Worm (Caenorhabditis elegans): ENCODE data around the gene F49E12.7.
A peak's percentile ranks its signal among the peaks of the same experiment; 100 is the strongest.

The F49E12.7 gene

DNA sequence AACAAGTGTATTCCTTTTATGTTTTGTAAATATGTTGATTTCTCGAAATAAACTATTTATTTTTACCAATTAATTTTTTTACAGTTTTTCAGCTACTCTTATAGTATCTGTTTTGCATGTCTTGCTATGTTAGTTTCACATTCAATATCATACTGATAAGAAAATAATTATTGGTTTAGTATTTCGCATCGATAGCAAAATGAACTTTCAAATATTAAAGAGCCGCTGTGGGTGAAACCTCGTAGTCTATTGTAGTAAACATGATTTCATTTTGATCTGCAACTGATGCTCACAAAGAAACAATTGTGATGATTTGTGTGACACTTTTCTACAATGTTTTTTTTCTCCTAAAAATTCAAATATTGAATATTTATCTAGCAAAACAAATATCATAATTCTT lies 3.7 kb downstream of the F49E12.7 start (continued):
- no peak for TF ChIP-seq pha-4 (GFP tag; IDR thresholded peaks at IDR 0.05)
- no peak for TF ChIP-seq pha-4 (tag; optimal IDR thresholded peaks at IDR 0.05)
- no peak for TF ChIP-seq lin-15B (tag; optimal IDR thresholded peaks at IDR 0.05)
- TF ChIP-seq T20F7.1 (GFP tag; optimal IDR thresholded peaks at IDR 0.05): no peak
- no peak for TF ChIP-seq Y5F2A.4 (GFP tag; optimal IDR thresholded peaks at IDR 0.05)
- TF ChIP-seq dmd-6 (GFP tag; IDR thresholded peaks at IDR 0.05): peak; percentile 27; the same call in 1 of the 2 replicates
- peak; percentile 3 for TF ChIP-seq dve-1 (tag; optimal IDR thresholded peaks at IDR 0.05; ENCODE audit: insufficient read depth)
- peak; percentile 1 for TF ChIP-seq hlh-11 (tag; optimal IDR thresholded peaks at IDR 0.05)
- TF ChIP-seq lim-7 (GFP tag; IDR thresholded peaks at IDR 0.05): no peak
- TF ChIP-seq F10B5.3 (tag; optimal IDR thresholded peaks at IDR 0.05): no peak
- TF ChIP-seq nhr-6 (tag; optimal IDR thresholded peaks at IDR 0.05): no peak
- TF ChIP-seq pqm-1 (tag; optimal IDR thresholded peaks at IDR 0.05): peak; percentile 62
- TF ChIP-seq nhr-48 (tag; optimal IDR thresholded peaks at IDR 0.05): no peak

- TF ChIP-seq Y75B8A.6 (GFP tag; IDR thresholded peaks at IDR 0.05) (no peak), F49E8.2 (tag; optimal IDR thresholded peaks at IDR 0.05; ENCODE audit: borderline replicate concordance) (no peak), ceh-82 (tag; optimal IDR thresholded peaks at IDR 0.05) (no peak), nhr-10 (tag; optimal IDR thresholded peaks at IDR 0.05) (no peak), dmd-9 (GFP tag; IDR thresholded peaks at IDR 0.05) (no peak), pqm-1 (tag; optimal IDR thresholded peaks at IDR 0.05) (peak; percentile 25), nhr-28 (tag; optimal IDR thresholded peaks at IDR 0.05) (peak; percentile 8), egl-27 (tag; optimal IDR thresholded peaks at IDR 0.05) (no peak), lin-38 (GFP tag; IDR thresholded peaks at IDR 0.05) (no peak), F37D6.2 (tag; optimal IDR thresholded peaks at IDR 0.05) (no peak), nhr-237 (tag; optimal IDR thresholded peaks at IDR 0.05) (no peak), egl-43 (GFP tag; IDR thresholded peaks at IDR 0.05) (no peak), lsy-2 (tag; optimal IDR thresholded peaks at IDR 0.05) (no peak), nhr-42 (GFP tag; IDR thresholded peaks at IDR 0.05) (no peak), spr-3 (GFP tag; optimal IDR thresholded peaks at IDR 0.05) (no peak), ZK546.5 (tag; optimal IDR thresholded peaks at IDR 0.05) (no peak), daf-19 (GFP tag; conservative IDR thresholded peaks at IDR 0.05) (no peak), dmd-6 (GFP tag; IDR thresholded peaks at IDR 0.05) (peak; percentile 38; the same call in 1 of the 2 replicates)
These were observed 5.2 kb downstream of the F49E12.7 start, which contains the start of gene F49E12.10 for ce11 chrII:8390751-8391150. Gene F49E12.10 (plus strand): TSS chrII:8391051.

DNA sequence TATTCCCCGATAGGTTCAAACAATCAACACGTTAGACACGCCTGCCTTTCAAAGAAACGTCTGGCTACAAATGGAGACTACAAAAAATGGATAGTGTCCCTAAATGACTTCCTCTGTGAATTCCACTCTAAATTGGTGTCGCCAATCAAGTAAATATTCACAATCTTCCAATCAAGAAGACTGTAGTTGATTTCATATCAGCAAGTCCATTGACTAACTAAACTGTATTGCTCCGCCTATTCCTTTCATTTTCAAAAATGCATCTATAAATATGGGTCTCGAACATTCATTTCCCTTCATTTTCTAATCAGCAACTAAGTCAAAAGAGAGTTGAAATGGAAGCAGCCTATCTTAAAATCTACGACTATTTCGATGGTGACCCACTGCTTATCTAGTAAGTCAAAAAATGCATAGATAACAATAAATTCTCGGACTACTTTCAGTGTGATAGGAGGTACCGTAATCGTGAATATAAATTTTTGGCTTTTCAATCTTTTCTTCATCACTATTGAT lies 7.9 kb downstream of the F49E12.7 start, which contains the start of gene drd-1:
drd-1 (plus strand) TSS at position 51 of the 513 bp plus-strand sequence.
- TF ChIP-seq lin-15B (tag; optimal IDR thresholded peaks at IDR 0.05) (no peak), Y5F2A.4 (GFP tag; optimal IDR thresholded peaks at IDR 0.05) (no peak), mxl-2 (GFP tag; conservative IDR thresholded peaks at IDR 0.05) (no peak), ceh-82 (tag; optimal IDR thresholded peaks at IDR 0.05) (no peak), F37D6.2 (tag; optimal IDR thresholded peaks at IDR 0.05) (no peak), sdz-12 (GFP tag; optimal IDR thresholded peaks at IDR 0.05) (no peak), nhr-6 (tag; optimal IDR thresholded peaks at IDR 0.05) (no peak), daf-19 (GFP tag; conservative IDR thresholded peaks at IDR 0.05) (no peak), Y48G9A.11 (GFP tag; IDR thresholded peaks at IDR 0.05) (no peak), nhr-48 (tag; optimal IDR thresholded peaks at IDR 0.05) (peak; percentile 56), daf-12 (tag; optimal IDR thresholded peaks at IDR 0.05) (no peak), egl-43 (GFP tag; IDR thresholded peaks at IDR 0.05) (no peak), ztf-7 (tag; optimal IDR thresholded peaks at IDR 0.05) (no peak), lin-39 (tag; optimal IDR thresholded peaks at IDR 0.05) (no peak), madf-5 (GFP tag; IDR thresholded peaks at IDR 0.05) (no peak), ctbp-1 (GFP tag; IDR thresholded peaks at IDR 0.05) (no peak), spr-1 (tag; optimal IDR thresholded peaks at IDR 0.05) (no peak), vab-7 (GFP tag; IDR thresholded peaks at IDR 0.05) (no peak), ZK546.5 (tag; optimal IDR thresholded peaks at IDR 0.05) (no peak), gei-8 (GFP tag; optimal IDR thresholded peaks at IDR 0.05) (no peak), lin-29 (GFP tag; IDR thresholded peaks at IDR 0.05) (no peak), tra-1 (GFP tag; IDR thresholded peaks at IDR 0.05) (0 out of 2 replicates have a peak, but pooled peaks have one; percentile 16), zfp-2 (tag; optimal IDR thresholded peaks at IDR 0.05) (no peak), php-3 (GFP tag; IDR thresholded peaks at IDR 0.05) (peak; percentile 58; the same call in 1 of the 2 replicates), skn-1 (tag; optimal IDR thresholded peaks at IDR 0.05) (no peak), R02D3.7 (tag; optimal IDR thresholded peaks at IDR 0.05) (no peak), ceh-62 (tag; optimal IDR thresholded peaks at IDR 0.05) (no peak), cey-2 (tag; optimal IDR thresholded peaks at IDR 0.05; ENCODE audit: borderline replicate concordance, insufficient read depth) (no peak)
